Fruit fly (Drosophila melanogaster) whole organism, larva: ENCODE data around the gene Spn100A.

Experiments
- noc ChIP-seq: fragments of 200-800 bp; sonication (Bioruptor generic); optimal IDR thresholded peaks from 3 replicates; lab custom pipeline; 2019; ENCODE audit warnings: missing biosample characterization, mild to moderate bottlenecking, missing genetic modification characterization, moderate library complexity

Gene Spn100A

DNA sequence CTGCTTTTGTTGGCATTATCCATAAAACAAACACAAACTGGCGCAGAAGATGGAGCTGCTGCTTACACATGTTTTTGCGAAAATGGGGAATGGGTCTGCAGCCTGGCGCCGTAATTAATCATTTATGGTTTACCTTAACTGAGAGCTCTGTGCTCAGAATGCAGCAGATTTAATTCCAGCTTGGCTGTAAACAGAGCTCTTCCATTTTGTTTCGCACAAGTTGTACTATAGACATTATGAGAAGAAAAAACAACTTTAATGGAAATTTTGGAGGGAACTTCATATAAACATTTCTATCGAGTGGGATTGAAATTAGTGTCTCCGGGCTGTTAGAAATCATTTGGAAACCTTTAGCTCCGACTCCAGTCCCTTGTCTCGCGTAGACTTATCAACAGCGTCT is 35.3 kb downstream of the Spn100A start, which contains the start of gene eIF4H2:
Gene eIF4H2, plus strand, starts transcription at position 301 of the 400 bp plus-strand sequence.
- TF ChIP-seq noc (tag; lab: Kevin White, UChicago), result no peak

DNA sequence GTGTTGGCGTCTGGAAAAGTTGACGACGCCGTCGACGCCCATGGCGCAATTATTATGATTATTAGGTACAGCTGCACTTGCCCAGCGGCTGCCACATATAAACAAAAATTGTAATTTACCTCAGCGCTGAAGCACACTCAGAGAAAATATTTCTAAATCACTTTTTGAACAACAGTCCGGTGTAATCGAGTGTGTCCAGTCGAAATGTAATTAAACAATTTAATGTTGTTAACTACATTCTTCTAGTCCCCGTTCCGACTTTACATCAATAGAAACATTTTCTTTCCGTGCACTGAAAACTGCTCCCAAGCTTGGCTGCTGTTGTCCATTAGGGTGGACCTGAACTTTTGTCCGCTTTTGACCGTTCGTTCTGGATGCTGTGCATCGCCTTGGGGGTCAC is 38.6 kb downstream of the Spn100A start:
- no peak for TF ChIP-seq noc (tag; lab: Kevin White, UChicago)

DNA sequence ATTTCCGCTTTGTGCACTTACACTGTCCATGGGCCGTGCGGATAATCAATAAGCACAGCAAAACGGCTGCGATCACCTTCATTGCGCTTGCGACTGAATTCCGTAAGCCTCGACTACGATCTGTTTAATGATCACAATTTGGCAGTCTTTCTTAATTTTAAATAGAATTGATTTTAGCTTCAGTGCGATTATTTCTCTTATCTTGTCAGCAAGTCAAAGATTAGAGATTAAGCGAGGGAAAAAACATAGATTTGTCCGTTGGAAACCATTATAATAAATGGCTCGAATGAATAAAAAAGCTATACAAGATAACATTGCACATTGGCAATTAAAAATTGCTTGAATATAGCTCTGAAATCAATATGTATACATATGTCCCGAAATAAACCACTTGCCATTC is 40.6 kb downstream of the Spn100A start, which contains the start of gene CG11313:
Gene CG11313, minus strand, starts transcription at position 101 of the 400 bp plus-strand sequence.
- TF ChIP-seq noc (tag; lab: Kevin White, UChicago), result no peak

DNA sequence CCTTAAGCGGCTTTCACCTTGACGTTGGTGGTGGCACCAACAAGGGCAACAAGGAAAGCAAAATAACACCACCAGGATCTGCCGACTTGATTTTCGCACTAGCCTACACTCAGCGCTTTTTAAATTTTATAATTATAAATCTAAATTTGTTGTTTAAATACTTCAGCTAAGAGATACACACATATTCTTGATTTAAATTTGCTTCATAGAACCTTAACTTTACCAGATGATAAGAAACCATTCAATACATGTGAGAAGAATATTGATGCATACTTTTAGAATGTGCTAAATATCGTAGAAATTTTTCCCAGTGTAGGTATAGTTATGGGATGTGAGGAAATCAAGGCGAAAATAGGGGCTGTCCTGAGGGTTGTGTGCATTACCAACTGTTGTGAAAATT is 42.6 kb downstream of the Spn100A start:
- TF ChIP-seq noc (tag; lab: Kevin White, UChicago), result no peak

DNA sequence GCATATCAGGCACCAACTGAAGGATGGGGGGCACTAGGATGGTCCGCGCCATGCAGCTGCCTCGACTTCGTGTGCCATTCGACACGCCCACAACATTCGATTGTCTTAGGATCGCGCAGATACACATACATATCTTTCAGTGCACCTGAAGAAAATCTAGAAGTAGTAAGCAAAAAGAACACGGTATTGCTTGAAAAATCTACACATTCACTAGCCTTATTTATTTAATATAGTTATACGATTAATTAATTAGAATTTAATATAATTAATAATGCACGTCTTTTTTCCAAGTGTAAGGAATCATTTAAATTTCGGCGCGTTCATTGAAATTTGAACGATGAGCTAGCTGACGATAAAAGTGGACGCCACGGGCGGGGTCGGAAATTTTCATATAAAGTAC is 44.1 kb downstream of the Spn100A start:
- no peak for TF ChIP-seq noc (tag; lab: Kevin White, UChicago)

DNA sequence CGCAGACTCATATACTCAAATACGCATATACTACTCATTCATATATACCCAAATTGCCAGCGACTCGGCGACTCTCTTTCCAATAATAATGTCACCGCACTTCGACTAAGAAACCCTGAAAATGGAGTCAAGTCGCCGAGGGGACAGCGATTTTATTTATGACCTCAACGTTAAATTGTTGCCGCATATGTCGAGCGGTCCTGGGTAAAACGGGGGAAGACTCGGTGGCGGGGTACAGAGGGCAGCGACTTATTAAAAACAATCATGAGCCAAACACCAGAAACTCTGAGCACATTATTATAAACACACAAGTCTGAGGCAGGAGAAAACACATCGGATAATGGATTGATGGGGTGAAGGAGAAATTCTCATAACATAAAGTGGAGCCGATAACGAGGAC is 44.6 kb downstream of the Spn100A start:
- no peak for TF ChIP-seq noc (tag; lab: Kevin White, UChicago)

DNA sequence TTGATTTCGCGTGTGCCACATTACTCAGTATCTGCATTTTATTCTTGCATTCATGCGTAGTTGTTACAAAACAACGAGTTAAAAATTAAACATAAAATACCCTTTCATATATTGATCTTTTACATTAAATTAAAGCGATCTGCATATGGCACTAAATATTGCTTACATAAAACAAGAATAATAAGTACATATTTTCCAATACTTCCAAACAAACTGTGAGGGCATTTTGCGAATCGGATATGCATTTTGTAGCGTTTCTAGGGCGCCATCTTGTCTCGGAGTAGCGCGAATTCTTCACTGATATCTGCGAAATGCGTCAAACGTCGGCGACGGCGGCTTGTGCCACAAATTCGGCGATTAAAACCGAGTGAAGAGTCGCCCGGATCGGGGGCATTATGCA is 50.9 kb downstream of the Spn100A start:
- TF ChIP-seq noc (tag; lab: Kevin White, UChicago), result no peak
